Worm (Caenorhabditis elegans) whole organism, young adult: Measurements from ENCODE around the gene Y66D12A.7.

Experiments
- T07F8.4 ChIP-seq: sonication (generic microtip); optimal IDR thresholded peaks from 2 replicates; lab custom pipeline; 2016; ENCODE audit warnings: mild to moderate bottlenecking, missing genetic modification characterization, moderate library complexity, missing compliant biosample characterization
- ama-1 ChIP-seq, 3 experiments: fragments of 150-350 bp in 1 of 3; sonication (generic microtip) in 2 of 3; optimal IDR thresholded peaks; 2 replicates each; lab custom pipeline; 2014 to 2018; ENCODE audit warnings: missing biosample characterization in 2 of 3, missing genetic modification characterization in 2 of 3, missing genetic modification reagents in 2 of 3
- nfya-1 ChIP-seq: sonication (generic microtip); optimal IDR thresholded peaks from 2 replicates; lab custom pipeline; 2017; ENCODE audit warnings: antibody characterized with exemption, missing compliant biosample characterization, missing genetic modification characterization, borderline replicate concordance; ENCODE audit not compliant: insufficient read depth
- nhr-80 ChIP-seq: sonication (generic microtip); optimal IDR thresholded peaks from 2 replicates; lab custom pipeline; 2016; ENCODE audit warnings: missing genetic modification characterization, missing compliant biosample characterization
- snpc-3.4 ChIP-seq: sonication (generic microtip); optimal IDR thresholded peaks from 2 replicates; lab custom pipeline; 2017; ENCODE audit warnings: missing genetic modification characterization, mild to moderate bottlenecking, missing compliant biosample characterization, antibody characterized with exemption, moderate library complexity, missing genotype, missing genetic modification reagents
- sptf-2 ChIP-seq: fragments of 200-800 bp; sonication (Bioruptor generic); optimal IDR thresholded peaks from 2 replicates; lab custom pipeline; 2018; ENCODE audit warnings: mild to moderate bottlenecking, missing genetic modification characterization, missing compliant biosample characterization

- peak; percentile 10 for TF ChIP-seq nhr-80 (tag; lab: Kevin White, UChicago)
- TF ChIP-seq nfya-1 (tag; lab: Kevin White, UChicago) = no peak
- peak; percentile 11 for TF ChIP-seq T07F8.4 (tag; lab: Kevin White, UChicago)
- TF ChIP-seq snpc-3.4 (tag; lab: Kevin White, UChicago) = peak; percentile 68
- TF ChIP-seq ama-1 (optimal IDR thresholded peaks at IDR 0.05; lab: Kevin White, UChicago) = no peak
- TF ChIP-seq ama-1 (GFP tag; optimal IDR thresholded peaks at IDR 0.05; lab: Kevin White, UChicago) = peak in 1 of 2 experiments; percentile 51
- TF ChIP-seq sptf-2 (GFP tag; lab: Kevin White, UChicago) = no peak
These were observed 25.6 kb downstream of the Y66D12A.7 start for ce11 chrIII:11554701-11555111.
